Fruit fly (Drosophila melanogaster) whole organism, embryonic: ENCODE data around the gene Spn85F.

Source experiments
- Asciz ChIP-seq: fragments of 200-800 bp; sonication (Bioruptor generic); optimal IDR thresholded peaks from 2 replicates; lab custom pipeline; 2017; ENCODE audit warnings: missing biosample characterization, mild to moderate bottlenecking, missing genetic modification characterization, missing genetic modification reagents
- Awh ChIP-seq: fragments of 200-800 bp; sonication (Bioruptor generic); IDR thresholded peaks from 2 replicates; pipeline ENCODE4, ENCODE4 v1.3.6; 2022; ENCODE audit warnings: missing biosample characterization, missing genetic modification characterization
- BEAF-32 ChIP-seq: fragments of 200-800 bp; sonication (Bioruptor generic); optimal IDR thresholded peaks from 3 replicates; lab custom pipeline; 2017; ENCODE audit warnings: missing biosample characterization, missing genetic modification characterization, mild to moderate bottlenecking, moderate library complexity, missing genetic modification reagents
- Blimp-1 ChIP-seq: fragments of 200-800 bp; sonication (Bioruptor generic); optimal IDR thresholded peaks from 3 replicates; lab custom pipeline; 2018; ENCODE audit warnings: missing biosample characterization, missing genetic modification characterization, mild to moderate bottlenecking, moderate library complexity, missing genetic modification reagents
- CG10565 ChIP-seq: fragments of 200-800 bp; sonication (Bioruptor generic); optimal IDR thresholded peaks from 3 replicates; lab custom pipeline; 2016; ENCODE audit warnings: missing biosample characterization, mild to moderate bottlenecking, missing genetic modification characterization
- CG10979 ChIP-seq: fragments of 200-800 bp; sonication (Bioruptor generic); optimal IDR thresholded peaks from 2 replicates; lab custom pipeline; 2018; ENCODE audit warnings: missing biosample characterization, mild to moderate bottlenecking, missing genetic modification characterization, moderate library complexity
- CG11398 ChIP-seq: fragments of 200-800 bp; sonication (Bioruptor generic); optimal IDR thresholded peaks from 2 replicates; lab custom pipeline; 2016; ENCODE audit warnings: missing biosample characterization, missing genetic modification characterization
- CG12219 ChIP-seq: fragments of 200-800 bp; sonication (Bioruptor generic); optimal IDR thresholded peaks from 3 replicates; lab custom pipeline; 2018; ENCODE audit warnings: missing biosample characterization, mild to moderate bottlenecking, missing genetic modification characterization
- CG13894 ChIP-seq: fragments of 200-800 bp; sonication (Bioruptor generic); optimal IDR thresholded peaks from 3 replicates; lab custom pipeline; 2018; ENCODE audit warnings: missing biosample characterization, mild to moderate bottlenecking, missing genetic modification characterization, moderate library complexity
- CG14441 ChIP-seq: fragments of 200-800 bp; sonication (Bioruptor generic); IDR thresholded peaks from 2 replicates; pipeline ENCODE4 v1.3.6; 2022; ENCODE audit warnings: missing biosample characterization, missing genetic modification characterization
- CG14860 ChIP-seq: fragments of 200-800 bp; sonication (Bioruptor generic); IDR thresholded peaks from 3 replicates; pipeline ENCODE4 v1.3.6; 2022; ENCODE audit warnings: missing biosample characterization, missing genetic modification characterization; ENCODE audit not compliant: partially characterized antibody
- CG15269 ChIP-seq: fragments of 200-800 bp; sonication (Bioruptor generic); optimal IDR thresholded peaks from 2 replicates; lab custom pipeline; 2018; ENCODE audit warnings: missing biosample characterization, mild to moderate bottlenecking, missing genetic modification characterization, moderate library complexity
- CG16779 ChIP-seq: fragments of 200-800 bp; sonication (Bioruptor generic); IDR thresholded peaks from 2 replicates; pipeline ENCODE4 v1.3.6; 2022; ENCODE audit warnings: missing biosample characterization, missing genetic modification characterization
- CG16813 ChIP-seq: fragments of 200-800 bp; sonication (Bioruptor generic); IDR thresholded peaks from 3 replicates; pipeline ENCODE4 v1.3.6; 2022; ENCODE audit warnings: missing biosample characterization, missing genetic modification characterization; ENCODE audit not compliant: partially characterized antibody
- CG16815 ChIP-seq: fragments of 200-800 bp; sonication (Bioruptor generic); optimal IDR thresholded peaks from 3 replicates; lab custom pipeline; 2017; ENCODE audit warnings: missing biosample characterization, mild to moderate bottlenecking, missing genetic modification characterization
- CG2129 ChIP-seq: fragments of 200-800 bp; sonication (Bioruptor generic); IDR thresholded peaks from 2 replicates; pipeline ENCODE4 v1.3.6; 2022; ENCODE audit warnings: missing biosample characterization, missing genetic modification characterization; ENCODE audit not compliant: partially characterized antibody
- CG3407 ChIP-seq: fragments of 200-800 bp; sonication (Bioruptor generic); optimal IDR thresholded peaks from 2 replicates; lab custom pipeline; 2018; ENCODE audit warnings: missing biosample characterization, mild to moderate bottlenecking, missing genetic modification characterization
- CG3838 ChIP-seq: fragments of 200-800 bp; sonication (Bioruptor generic); optimal IDR thresholded peaks from 3 replicates; lab custom pipeline; 2016; ENCODE audit warnings: missing biosample characterization, missing genetic modification characterization
- CG4328 ChIP-seq: fragments of 200-800 bp; sonication (Bioruptor generic); optimal IDR thresholded peaks from 3 replicates; lab custom pipeline; 2017; ENCODE audit warnings: missing biosample characterization, missing genetic modification reagents, missing genetic modification characterization
- CG4730 ChIP-seq: fragments of 200-800 bp; sonication (Bioruptor generic); IDR thresholded peaks from 2 replicates; pipeline ENCODE4 v1.3.6; 2022; ENCODE audit warnings: missing biosample characterization, missing genetic modification characterization
- CG6791 ChIP-seq: fragments of 200-800 bp; sonication (Bioruptor generic); IDR thresholded peaks from 3 replicates; pipeline ENCODE4 v1.3.6; 2022; ENCODE audit warnings: missing biosample characterization, missing genetic modification characterization; ENCODE audit not compliant: partially characterized antibody
- CG7963 ChIP-seq: fragments of 200-800 bp; sonication (Bioruptor generic); IDR thresholded peaks from 3 replicates; pipeline ENCODE4 v1.3.6; 2022; ENCODE audit warnings: missing biosample characterization, missing genetic modification characterization; ENCODE audit not compliant: partially characterized antibody
- CG8359 ChIP-seq: fragments of 200-800 bp; sonication (Bioruptor generic); optimal IDR thresholded peaks from 2 replicates; lab custom pipeline; 2017; ENCODE audit warnings: missing biosample characterization, mild to moderate bottlenecking, missing genetic modification characterization, borderline replicate concordance
- CG9609 ChIP-seq: fragments of 200-800 bp; sonication (Bioruptor generic); optimal IDR thresholded peaks from 3 replicates; lab custom pipeline; 2016; ENCODE audit warnings: missing biosample characterization, missing genetic modification characterization
- D ChIP-seq, 2 experiments: fragments of 200-800 bp in 1 of 2; fragments of >200 bp in 1 of 2; sonication (Bioruptor generic) in 1 of 2; optimal IDR thresholded peaks; 2 replicates in 1 of 2; 3 replicates in 1 of 2; lab custom pipeline; 2017; ENCODE audit warnings: mild to moderate bottlenecking in 1 of 2, missing biosample characterization in 1 of 2, missing genetic modification characterization in 1 of 2, missing genetic modification reagents in 1 of 2
- D19A ChIP-seq: fragments of 200-800 bp; optimal IDR thresholded peaks from 3 replicates; lab custom pipeline; 2019; ENCODE audit warnings: missing biosample characterization, mild to moderate bottlenecking, missing genetic modification characterization, moderate library complexity
- Ets97D ChIP-seq: fragments of 200-800 bp; sonication (Bioruptor generic); optimal IDR thresholded peaks from 3 replicates; lab custom pipeline; 2016; ENCODE audit warnings: missing biosample characterization, missing genetic modification characterization
- Lpt ChIP-seq: fragments of >200 bp; optimal IDR thresholded peaks from 2 replicates; lab custom pipeline; 2018; ENCODE audit warnings: missing biosample characterization, missing genetic modification characterization
- Nf-YA ChIP-seq: fragments of 200-800 bp; sonication (Bioruptor generic); IDR thresholded peaks from 2 replicates; pipeline ENCODE4 v1.3.6; 2022; ENCODE audit warnings: missing biosample characterization, missing genetic modification characterization
- Oli ChIP-seq: fragments of 200-800 bp; sonication (Bioruptor generic); optimal IDR thresholded peaks from 2 replicates; lab custom pipeline; 2018; ENCODE audit warnings: missing biosample characterization, mild to moderate bottlenecking, missing genetic modification characterization, moderate library complexity
- YL-1 ChIP-seq: fragments of 200-800 bp; sonication (Bioruptor generic); optimal IDR thresholded peaks from 3 replicates; lab custom pipeline; 2017; ENCODE audit warnings: missing biosample characterization, mild to moderate bottlenecking, missing genetic modification characterization
- bbx ChIP-seq: fragments of 200-800 bp; sonication (Bioruptor generic); IDR thresholded peaks from 2 replicates; pipeline ENCODE4 v1.3.6; 2022; ENCODE audit warnings: missing biosample characterization, missing genetic modification characterization; ENCODE audit not compliant: partially characterized antibody
- bigmax ChIP-seq: fragments of 200-800 bp; sonication (Bioruptor generic); optimal IDR thresholded peaks from 2 replicates; lab custom pipeline; 2018; ENCODE audit warnings: missing biosample characterization, mild to moderate bottlenecking, missing genetic modification characterization
- caup ChIP-seq: fragments of 200-800 bp; sonication (Bioruptor generic); optimal IDR thresholded peaks from 3 replicates; lab custom pipeline; 2017; ENCODE audit warnings: missing biosample characterization, mild to moderate bottlenecking, missing genetic modification characterization, moderate library complexity; ENCODE audit not compliant: severe bottlenecking
- chn ChIP-seq: fragments of 200-800 bp; sonication (Bioruptor generic); optimal IDR thresholded peaks from 2 replicates; lab custom pipeline; 2016; ENCODE audit warnings: missing biosample characterization, missing genetic modification characterization
- corto ChIP-seq: fragments of 200-800 bp; sonication (Bioruptor generic); optimal IDR thresholded peaks from 2 replicates; lab custom pipeline; 2016; ENCODE audit warnings: missing biosample characterization, mild to moderate bottlenecking, missing genetic modification characterization, moderate library complexity
- crol ChIP-seq: fragments of 200-800 bp; sonication (Bioruptor generic); IDR thresholded peaks from 2 replicates; pipeline ENCODE4 v1.3.6; 2022; ENCODE audit warnings: missing biosample characterization, missing genetic modification characterization
- disco-r ChIP-seq: fragments of 200-800 bp; sonication (Bioruptor generic); optimal IDR thresholded peaks from 2 replicates; lab custom pipeline; 2016; ENCODE audit warnings: missing biosample characterization, missing genetic modification characterization
- insv ChIP-seq, 2 experiments: fragments of 200-800 bp; sonication (Bioruptor generic); optimal IDR thresholded peaks; 3 replicates each; lab custom pipeline; 2016 to 2018; ENCODE audit warnings: missing biosample characterization in 2 of 2, missing genetic modification characterization in 2 of 2
- inv ChIP-seq: fragments of 200-800 bp; sonication (Bioruptor generic); IDR thresholded peaks from 2 replicates; pipeline ENCODE4 v1.3.6; 2022; ENCODE audit warnings: missing biosample characterization, missing genetic modification characterization; ENCODE audit not compliant: partially characterized antibody
- jing ChIP-seq: fragments of 200-800 bp; sonication (Bioruptor generic); optimal IDR thresholded peaks from 2 replicates; lab custom pipeline; 2018; ENCODE audit warnings: missing biosample characterization, mild to moderate bottlenecking, missing genetic modification characterization
- ken ChIP-seq: fragments of 200-800 bp; sonication (Bioruptor generic); IDR thresholded peaks from 3 replicates; pipeline ENCODE4 v1.3.6; 2022; ENCODE audit warnings: missing biosample characterization, missing genetic modification characterization
- lab ChIP-seq: fragments of 200-800 bp; sonication (Bioruptor generic); optimal IDR thresholded peaks from 3 replicates; lab custom pipeline; 2017; ENCODE audit warnings: missing biosample characterization, missing genetic modification characterization, mild to moderate bottlenecking, moderate library complexity, missing genetic modification reagents
- pb ChIP-seq: fragments of 200-800 bp; sonication (Bioruptor generic); optimal IDR thresholded peaks from 3 replicates; lab custom pipeline; 2016; ENCODE audit warnings: missing biosample characterization, missing genetic modification characterization
- prd ChIP-seq, 3 experiments: fragments of >200 bp in 2 of 3; fragments of 200-800 bp in 1 of 3; sonication (Bioruptor generic) in 1 of 3; optimal IDR thresholded peaks in 2 of 3; IDR thresholded peaks in 1 of 3; 2 replicates in 2 of 3; 3 replicates in 1 of 3; pipeline versions ENCODE4 v1.3.6 to Lab custom; 2017 to 2022; ENCODE audit warnings: missing biosample characterization in 1 of 3, missing genetic modification characterization in 1 of 3
- schlank ChIP-seq: fragments of 200-800 bp; sonication (Bioruptor generic); optimal IDR thresholded peaks from 2 replicates; lab custom pipeline; 2018; ENCODE audit warnings: missing biosample characterization, mild to moderate bottlenecking, missing genetic modification characterization
- tgo ChIP-seq: fragments of 200-800 bp; sonication (Bioruptor generic); IDR thresholded peaks from 3 replicates; pipeline ENCODE4 v1.3.6; 2022; ENCODE audit warnings: missing biosample characterization, missing genetic modification characterization

The Spn85F gene

dm6 chr3R:10024032-10024712 lies 27.2 kb downstream of the Spn85F start (continued):
- TF ChIP-seq CG6791 (no peak), jing (no peak), Asciz (GFP tag; lab: Kevin White, UChicago) (no peak), inv (GFP tag; lab: Robert Waterston, UW) (no peak), Ets97D (no peak), CG16779 (GFP tag; lab: Robert Waterston, UW) (0 out of 2 replicates have a peak, but pooled peaks have one; percentile 26), D (optimal IDR thresholded peaks at IDR 0.05; lab: Kevin White, UChicago) (no peak), D (GFP tag; optimal IDR thresholded peaks at IDR 0.05; lab: Kevin White, UChicago) (no peak), chn (GFP tag; lab: Kevin White, UChicago) (no peak), CG8359 (no peak), CG10565 (GFP tag; lab: Kevin White, UChicago) (no peak), Oli (no peak), Awh (GFP tag; lab: Robert Waterston, UW) (no peak), bbx (no peak), crol (GFP tag; lab: Robert Waterston, UW) (no peak), CG14441 (GFP tag; lab: Robert Waterston, UW) (peak; percentile 62), CG10979 (no peak), disco-r (GFP tag; lab: Kevin White, UChicago) (no peak), CG2129 (GFP tag; lab: Robert Waterston, UW) (no peak), Blimp-1 (GFP tag; lab: Kevin White, UChicago) (no peak), ken (GFP tag; lab: Robert Waterston, UW) (no peak), lab (GFP tag; lab: Kevin White, UChicago) (peak; percentile 82), CG13894 (no peak), CG14860 (no peak), CG12219 (GFP tag; lab: Kevin White, UChicago) (no peak), schlank (no peak), Lpt (GFP tag; lab: Kevin White, UChicago) (no peak), tgo (GFP tag; lab: Robert Waterston, UW) (peak; percentile 44; the same call in 1 of the 3 replicates), CG4328 (no peak), CG11398 (GFP tag; lab: Kevin White, UChicago) (no peak), bigmax (GFP tag; lab: Kevin White, UChicago) (no peak), prd (optimal IDR thresholded peaks at IDR 0.05; lab: Kevin White, UChicago) (no peak), prd (GFP tag; IDR thresholded peaks at IDR 0.05; lab: Robert Waterston, UW) (0 out of 3 replicates have a peak, but pooled peaks have one; percentile 16), pb (GFP tag; lab: Kevin White, UChicago) (peak; percentile 25), Nf-YA (GFP tag; lab: Robert Waterston, UW) (no peak), D19A (peak; percentile 67), CG7963 (GFP tag; lab: Robert Waterston, UW) (no peak), CG16813 (GFP tag; lab: Robert Waterston, UW) (no peak), caup (GFP tag; lab: Kevin White, UChicago) (no peak), CG3407 (GFP tag; lab: Kevin White, UChicago) (no peak), CG3838 (GFP tag; lab: Kevin White, UChicago) (no peak), corto (GFP tag; lab: Kevin White, UChicago) (no peak), insv (GFP tag; optimal IDR thresholded peaks at IDR 0.05; lab: Kevin White, UChicago) (no peak), YL-1 (GFP tag; lab: Kevin White, UChicago) (no peak), CG4730 (no peak), CG9609 (GFP tag; lab: Kevin White, UChicago) (no peak), BEAF-32 (GFP tag; lab: Kevin White, UChicago) (no peak), CG16815 (no peak), CG15269 (tag; lab: Kevin White, UChicago) (no peak)
